Fruit fly (Drosophila melanogaster) whole organism, prepupa: ENCODE results near the gene CG32486.

Experiments
- Blimp-1 ChIP-seq: fragments of 200-800 bp; sonication (Bioruptor generic); optimal IDR thresholded peaks from 3 replicates; lab custom pipeline; 2017; ENCODE audit warnings: missing biosample characterization, missing genetic modification characterization, mild to moderate bottlenecking, moderate library complexity, missing genetic modification reagents
- CG16779 ChIP-seq: fragments of 200-800 bp; sonication (Bioruptor generic); optimal IDR thresholded peaks from 3 replicates; lab custom pipeline; 2017; ENCODE audit warnings: missing biosample characterization, mild to moderate bottlenecking, missing genetic modification characterization
- CG34406 ChIP-seq: fragments of 200-800 bp; sonication (Bioruptor generic); optimal IDR thresholded peaks from 3 replicates; lab custom pipeline; 2016; ENCODE audit warnings: missing biosample characterization, missing genetic modification characterization
- CG4318 ChIP-seq: fragments of 200-800 bp; sonication (Bioruptor generic); optimal IDR thresholded peaks from 3 replicates; lab custom pipeline; 2017; ENCODE audit warnings: missing biosample characterization, mild to moderate bottlenecking, missing genetic modification characterization
- Eip93F ChIP-seq: fragments of 200-800 bp; sonication (Bioruptor generic); optimal IDR thresholded peaks from 2 replicates; lab custom pipeline; 2016; ENCODE audit warnings: missing biosample characterization, mild to moderate bottlenecking, missing genetic modification characterization
- Gug ChIP-seq: fragments of 200-800 bp; sonication (Bioruptor generic); IDR thresholded peaks from 2 replicates; pipeline ENCODE4 v1.3.6; 2022; ENCODE audit warnings: missing biosample characterization, missing genetic modification characterization
- Hr39 ChIP-seq: fragments of 200-800 bp; sonication (Bioruptor generic); optimal IDR thresholded peaks from 2 replicates; lab custom pipeline; 2016; ENCODE audit warnings: missing biosample characterization, missing genetic modification characterization
- OdsH ChIP-seq: fragments of 200-800 bp; sonication (Bioruptor generic); optimal IDR thresholded peaks from 3 replicates; lab custom pipeline; 2016; ENCODE audit warnings: missing biosample characterization, missing genetic modification characterization
- Sox102F ChIP-seq: fragments of 200-800 bp; sonication (Bioruptor generic); optimal IDR thresholded peaks from 2 replicates; lab custom pipeline; 2016; ENCODE audit warnings: missing biosample characterization, mild to moderate bottlenecking, missing genetic modification characterization
- dac ChIP-seq: fragments of 200-800 bp; sonication (Bioruptor generic); optimal IDR thresholded peaks from 2 replicates; lab custom pipeline; 2017; ENCODE audit warnings: missing biosample characterization, mild to moderate bottlenecking, missing genetic modification characterization
- esn ChIP-seq: fragments of 200-800 bp; sonication (Bioruptor generic); optimal IDR thresholded peaks from 2 replicates; lab custom pipeline; 2016; ENCODE audit warnings: missing biosample characterization, mild to moderate bottlenecking, missing genetic modification characterization, moderate library complexity
- fd59A ChIP-seq: fragments of 200-800 bp; sonication (Bioruptor generic); optimal IDR thresholded peaks from 2 replicates; lab custom pipeline; 2017; ENCODE audit warnings: missing biosample characterization, mild to moderate bottlenecking, missing genetic modification characterization, missing genetic modification reagents
- net ChIP-seq: fragments of 200-800 bp; sonication (Bioruptor generic); optimal IDR thresholded peaks from 3 replicates; lab custom pipeline; 2016; ENCODE audit warnings: missing biosample characterization, missing genetic modification characterization
- pdm3 ChIP-seq: fragments of 200-800 bp; sonication (Bioruptor generic); optimal IDR thresholded peaks from 3 replicates; lab custom pipeline; 2016; ENCODE audit warnings: missing biosample characterization, missing genetic modification characterization

DNA sequence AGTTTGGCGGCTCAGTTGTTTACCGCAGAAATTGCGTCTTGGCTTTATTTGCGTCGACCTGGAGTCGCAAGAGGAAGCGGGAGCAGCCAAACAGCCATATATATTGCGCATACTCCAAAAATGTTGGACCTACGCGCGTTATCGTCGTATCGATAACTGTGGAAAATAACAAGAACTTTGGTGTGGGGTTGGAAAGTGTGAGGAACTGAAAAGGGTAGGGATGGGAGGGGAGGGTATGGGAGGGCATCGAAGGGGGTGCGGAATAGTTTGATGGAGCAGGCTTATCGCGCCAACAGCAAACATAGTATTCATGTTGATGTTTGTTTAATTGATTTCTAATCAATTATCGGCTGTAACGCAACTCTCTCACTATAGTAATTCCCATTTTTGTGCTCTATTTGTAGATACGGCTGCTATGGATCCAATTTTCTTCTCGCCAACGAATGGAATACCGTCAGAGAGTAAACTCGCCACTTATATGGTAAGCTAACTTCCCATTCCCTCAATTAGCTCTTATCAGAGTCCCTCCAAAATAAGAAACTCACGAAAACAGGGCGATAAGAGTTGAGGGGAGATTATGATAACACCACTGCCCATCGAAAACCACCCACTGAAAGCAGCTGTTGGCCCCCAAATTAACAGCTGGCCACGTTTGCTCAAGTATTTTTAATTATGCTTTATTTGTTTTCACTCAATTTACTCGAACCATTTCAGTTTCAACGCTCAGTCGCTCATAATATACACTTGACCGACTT is 12.9 kb upstream of the CG32486 start:
- no peak for TF ChIP-seq fd59A (GFP tag; lab: Kevin White, UChicago)
- no peak for TF ChIP-seq Blimp-1 (GFP tag; lab: Kevin White, UChicago)
- no peak for TF ChIP-seq net (GFP tag; lab: Kevin White, UChicago)
- TF ChIP-seq OdsH (GFP tag; lab: Kevin White, UChicago), result no peak
- TF ChIP-seq Eip93F (GFP tag; lab: Kevin White, UChicago), result no peak
- TF ChIP-seq pdm3 (GFP tag; lab: Kevin White, UChicago), result no peak
- TF ChIP-seq esn (GFP tag; lab: Kevin White, UChicago), result no peak
- no peak for TF ChIP-seq Hr39
- TF ChIP-seq Sox102F (GFP tag; lab: Kevin White, UChicago), result no peak
- no peak for TF ChIP-seq CG34406
- no peak for TF ChIP-seq Gug
- TF ChIP-seq dac, result no peak
- no peak for TF ChIP-seq CG4318 (GFP tag; lab: Kevin White, UChicago)
- no peak for TF ChIP-seq CG16779 (tag; lab: Kevin White, UChicago)
